Fruit fly (Drosophila melanogaster): Measurements from ENCODE around the gene CG42613.

CG42613 gene

DNA sequence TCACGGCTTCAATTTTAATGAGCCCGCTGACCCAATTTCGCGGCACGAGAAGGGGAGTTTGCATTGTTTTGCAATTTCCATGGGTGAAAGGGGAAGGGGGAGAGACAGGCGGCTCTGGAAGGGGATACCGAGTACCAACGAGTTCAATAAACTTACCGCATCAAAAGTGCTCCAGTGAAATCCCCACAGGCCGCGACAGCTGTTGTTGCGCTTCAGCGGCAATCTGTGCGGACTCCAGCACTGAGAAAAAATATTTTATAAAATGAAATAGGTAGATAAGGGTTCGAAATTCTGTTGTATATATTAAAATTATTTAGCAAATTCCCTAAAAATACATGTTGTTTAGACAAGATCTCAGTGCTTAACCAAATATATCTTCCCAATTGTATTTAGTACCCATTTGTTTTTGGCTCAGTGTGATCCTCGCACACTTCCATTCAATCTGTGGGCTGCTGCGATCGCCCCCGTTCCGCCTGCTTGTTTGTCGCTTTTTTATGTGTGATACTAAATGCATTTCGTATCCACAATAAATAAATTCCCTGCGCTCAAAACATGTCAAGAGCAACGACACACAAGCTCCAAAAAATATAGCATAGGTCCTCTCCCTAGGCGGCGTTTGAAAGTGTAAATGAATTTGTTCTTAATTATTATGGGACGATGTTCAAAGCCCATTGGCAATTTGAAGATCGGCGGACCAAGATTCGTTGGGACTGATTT is 66.7 kb downstream of the CG42613 start (continued):
- TF ChIP-seq Xbp1 (GFP tag; optimal IDR thresholded peaks at IDR 0.05) (peak; percentile 82), CG3163 (GFP tag; optimal IDR thresholded peaks at IDR 0.05) (no peak), sc (optimal IDR thresholded peaks at IDR 0.05) (no peak), sc (GFP tag; optimal IDR thresholded peaks at IDR 0.05) (peak; percentile 73), Usf (GFP tag; optimal IDR thresholded peaks at IDR 0.05) (peak; percentile 4), Gsc (GFP tag; IDR thresholded peaks at IDR 0.05) (peak; percentile 55; the same call in 1 of the 2 replicates), al (GFP tag; IDR thresholded peaks at IDR 0.05) (no peak), HLH3B (GFP tag; IDR thresholded peaks at IDR 0.05) (peak; percentile 78), Fer3 (tag; optimal IDR thresholded peaks at IDR 0.05) (peak; percentile 61), Bteb2 (GFP tag; optimal IDR thresholded peaks at IDR 0.05) (peak; percentile 23), NfI (GFP tag; optimal IDR thresholded peaks at IDR 0.05) (peak; percentile 52), pum (GFP tag; optimal IDR thresholded peaks at IDR 0.05) (peak; percentile 75), abd-A (tag; optimal IDR thresholded peaks at IDR 0.05) (no peak), vnd (GFP tag; IDR thresholded peaks at IDR 0.05; ENCODE audit: partially characterized antibody) (no peak), CG14441 (GFP tag; IDR thresholded peaks at IDR 0.05) (peak; percentile 72), CG7357 (GFP tag; IDR thresholded peaks at IDR 0.05) (peak; percentile 44; the same call in 1 of the 3 replicates), Neu2 (GFP tag; optimal IDR thresholded peaks at IDR 0.05; ENCODE audit: borderline replicate concordance) (no peak), E2f2 (GFP tag; IDR thresholded peaks at IDR 0.05) (peak; percentile 47), pan (optimal IDR thresholded peaks at IDR 0.05) (no peak), pan (GFP tag; optimal IDR thresholded peaks at IDR 0.05 in 1 of 2, IDR thresholded peaks at IDR 0.05 in 1 of 2) (peak in 1 of 2 experiments; percentile 82), Dek (tag; optimal IDR thresholded peaks at IDR 0.05) (peak; percentile 48), sug (tag; optimal IDR thresholded peaks at IDR 0.05) (no peak), CG1024 (GFP tag; IDR thresholded peaks at IDR 0.05) (peak; percentile 83), CG34422 (GFP tag; IDR thresholded peaks at IDR 0.05) (peak; percentile 69; the same call in 2 of the 3 replicates), CG32772 (GFP tag; IDR thresholded peaks at IDR 0.05) (peak; percentile 84), CG3847 (GFP tag; IDR thresholded peaks at IDR 0.05) (0 out of 2 replicates have a peak, but pooled peaks have one; percentile 22), danr (GFP tag; IDR thresholded peaks at IDR 0.05) (peak; percentile 73), grau (tag; optimal IDR thresholded peaks at IDR 0.05) (peak; percentile 75), CG6654 (GFP tag; optimal IDR thresholded peaks at IDR 0.05) (peak; percentile 65), CG14014 (GFP tag; IDR thresholded peaks at IDR 0.05) (peak; percentile 69; the same call in 1 of the 2 replicates), az2 (GFP tag; optimal IDR thresholded peaks at IDR 0.05) (peak; percentile 85), CG1529 (GFP tag; optimal IDR thresholded peaks at IDR 0.05) (peak; percentile 87), caup (GFP tag; optimal IDR thresholded peaks at IDR 0.05; ENCODE audit: severe bottlenecking) (peak; percentile 22), CG10321 (GFP tag; IDR thresholded peaks at IDR 0.05) (peak; percentile 56; the same call in 1 of the 2 replicates), CG7963 (GFP tag; IDR thresholded peaks at IDR 0.05; ENCODE audit: partially characterized antibody) (no peak), salm (tag; optimal IDR thresholded peaks at IDR 0.05) (peak; percentile 48), CG4730 (GFP tag; IDR thresholded peaks at IDR 0.05) (peak; percentile 62; the same call in 1 of the 2 replicates), dysf (GFP tag; IDR thresholded peaks at IDR 0.05) (peak; percentile 82), PHDP (tag; optimal IDR thresholded peaks at IDR 0.05) (peak; percentile 84), CG10147 (GFP tag; optimal IDR thresholded peaks at IDR 0.05) (peak; percentile 47), Fer1 (GFP tag; optimal IDR thresholded peaks at IDR 0.05) (peak; percentile 47), ken (GFP tag; IDR thresholded peaks at IDR 0.05) (peak; percentile 83; the same call in 2 of the 3 replicates), crp (GFP tag; optimal IDR thresholded peaks at IDR 0.05) (peak in 1 of 2 experiments; percentile 41), zfh1 (GFP tag; IDR thresholded peaks at IDR 0.05) (peak; percentile 84), lov (optimal IDR thresholded peaks at IDR 0.05) (no peak), lov (GFP tag; IDR thresholded peaks at IDR 0.05) (peak; percentile 82), Ada2b (GFP tag; IDR thresholded peaks at IDR 0.05) (peak; percentile 83), CHES-1-like (GFP tag; optimal IDR thresholded peaks at IDR 0.05) (no peak), ara (GFP tag; IDR thresholded peaks at IDR 0.05) (peak; percentile 87), NC2β (GFP tag; optimal IDR thresholded peaks at IDR 0.05) (peak; percentile 33)
